Fruit fly (Drosophila melanogaster) whole organism, embryonic: ENCODE data around the gene fwe.

Source experiments
- Abd-B ChIP-seq: fragments of 200-800 bp; sonication (Bioruptor generic); optimal IDR thresholded peaks from 2 replicates; lab custom pipeline; 2018; ENCODE audit warnings: missing biosample characterization, mild to moderate bottlenecking, missing genetic modification characterization, moderate library complexity
- Ada2b ChIP-seq: fragments of 200-800 bp; sonication (Bioruptor generic); IDR thresholded peaks from 2 replicates; pipeline ENCODE4 v1.3.6; 2022; ENCODE audit warnings: missing biosample characterization, missing genetic modification characterization
- Atf6 ChIP-seq: fragments of 200-800 bp; sonication (Bioruptor generic); IDR thresholded peaks from 2 replicates; pipeline ENCODE4 v1.3.6; 2022; ENCODE audit warnings: missing biosample characterization, missing genetic modification characterization
- B-H2 ChIP-seq: fragments of 200-800 bp; sonication (Bioruptor generic); optimal IDR thresholded peaks from 2 replicates; lab custom pipeline; 2018; ENCODE audit warnings: missing biosample characterization, mild to moderate bottlenecking, missing genetic modification characterization
- CG10274 ChIP-seq: fragments of 200-800 bp; sonication (Bioruptor generic); optimal IDR thresholded peaks from 3 replicates; lab custom pipeline; 2017; ENCODE audit warnings: missing biosample characterization, mild to moderate bottlenecking, missing genetic modification characterization
- CG10321 ChIP-seq: fragments of 200-800 bp; sonication (Bioruptor generic); IDR thresholded peaks from 2 replicates; pipeline ENCODE4 v1.3.6; 2022; ENCODE audit warnings: missing biosample characterization, missing genetic modification characterization
- CG13287 ChIP-seq: fragments of 200-800 bp; sonication (Bioruptor generic); IDR thresholded peaks from 2 replicates; pipeline ENCODE4 v1.3.6; 2022; ENCODE audit warnings: missing biosample characterization, missing genetic modification characterization; ENCODE audit not compliant: partially characterized antibody
- CG13624 ChIP-seq: fragments of 200-800 bp; sonication (Bioruptor generic); optimal IDR thresholded peaks from 2 replicates; lab custom pipeline; 2016; ENCODE audit warnings: missing biosample characterization, missing genetic modification characterization
- CG15269 ChIP-seq: fragments of 200-800 bp; sonication (Bioruptor generic); optimal IDR thresholded peaks from 2 replicates; lab custom pipeline; 2018; ENCODE audit warnings: missing biosample characterization, mild to moderate bottlenecking, missing genetic modification characterization, moderate library complexity
- CG1602 ChIP-seq: fragments of 200-800 bp; sonication (Bioruptor generic); optimal IDR thresholded peaks from 3 replicates; lab custom pipeline; 2016; ENCODE audit warnings: missing biosample characterization, missing genetic modification characterization
- CG16813 ChIP-seq: fragments of 200-800 bp; sonication (Bioruptor generic); IDR thresholded peaks from 3 replicates; pipeline ENCODE4 v1.3.6; 2022; ENCODE audit warnings: missing biosample characterization, missing genetic modification characterization; ENCODE audit not compliant: partially characterized antibody
- CG17359 ChIP-seq: fragments of 200-800 bp; sonication (Bioruptor generic); optimal IDR thresholded peaks from 3 replicates; lab custom pipeline; 2018; ENCODE audit warnings: missing biosample characterization, mild to moderate bottlenecking, missing genetic modification characterization, moderate library complexity
- CG18476 ChIP-seq: fragments of 200-800 bp; sonication (Bioruptor generic); optimal IDR thresholded peaks from 2 replicates; lab custom pipeline; 2016; ENCODE audit warnings: missing biosample characterization, mild to moderate bottlenecking, missing genetic modification characterization
- CG2199 ChIP-seq: fragments of 200-800 bp; sonication (Bioruptor generic); IDR thresholded peaks from 3 replicates; pipeline ENCODE4 v1.3.6; 2022; ENCODE audit warnings: missing biosample characterization, missing genetic modification characterization
- CG3163 ChIP-seq: fragments of 200-800 bp; sonication (Bioruptor generic); optimal IDR thresholded peaks from 3 replicates; lab custom pipeline; 2016; ENCODE audit warnings: missing biosample characterization, missing genetic modification characterization
- CG4282 ChIP-seq: fragments of 200-800 bp; sonication (Bioruptor generic); optimal IDR thresholded peaks from 2 replicates; lab custom pipeline; 2016; ENCODE audit warnings: missing biosample characterization, missing genetic modification characterization
- CG4328 ChIP-seq: fragments of 200-800 bp; sonication (Bioruptor generic); optimal IDR thresholded peaks from 3 replicates; lab custom pipeline; 2017; ENCODE audit warnings: missing biosample characterization, missing genetic modification reagents, missing genetic modification characterization
- CG4730 ChIP-seq: fragments of 200-800 bp; sonication (Bioruptor generic); IDR thresholded peaks from 2 replicates; pipeline ENCODE4 v1.3.6; 2022; ENCODE audit warnings: missing biosample characterization, missing genetic modification characterization
- CG6683 ChIP-seq: fragments of 200-800 bp; sonication (Bioruptor generic); optimal IDR thresholded peaks from 2 replicates; lab custom pipeline; 2017; ENCODE audit warnings: missing biosample characterization, mild to moderate bottlenecking, missing genetic modification characterization, missing genetic modification reagents
- CG6689 ChIP-seq: fragments of 200-800 bp; sonication (Bioruptor generic); IDR thresholded peaks from 2 replicates; pipeline ENCODE4 v1.3.6; 2022; ENCODE audit warnings: missing biosample characterization, missing genetic modification characterization
- CG9817 ChIP-seq: fragments of 200-800 bp; sonication (Bioruptor generic); optimal IDR thresholded peaks from 2 replicates; lab custom pipeline; 2018; ENCODE audit warnings: missing biosample characterization, mild to moderate bottlenecking, missing genetic modification characterization, moderate library complexity
- Dbx ChIP-seq: fragments of 200-800 bp; sonication (Bioruptor generic); IDR thresholded peaks from 3 replicates; pipeline ENCODE4 v1.3.6; 2022; ENCODE audit warnings: missing biosample characterization, missing genetic modification characterization
- Dref ChIP-seq: fragments of 200-800 bp; sonication (Bioruptor generic); IDR thresholded peaks from 2 replicates; pipeline ENCODE4 v1.3.6; 2022; ENCODE audit warnings: missing biosample characterization, missing genetic modification characterization
- Gsc ChIP-seq: fragments of 200-800 bp; sonication (Bioruptor generic); IDR thresholded peaks from 2 replicates; pipeline ENCODE4 v1.3.6; 2022; ENCODE audit warnings: missing biosample characterization, missing genetic modification characterization
- HLH54F ChIP-seq: fragments of 200-800 bp; sonication (Bioruptor generic); optimal IDR thresholded peaks from 3 replicates; lab custom pipeline; 2016; ENCODE audit warnings: missing biosample characterization, missing genetic modification characterization
- Max ChIP-seq: fragments of 200-800 bp; sonication (Bioruptor generic); optimal IDR thresholded peaks from 2 replicates; lab custom pipeline; 2016; ENCODE audit warnings: missing biosample characterization, mild to moderate bottlenecking, missing genetic modification characterization
- Myb ChIP-seq: fragments of 200-800 bp; sonication (Bioruptor generic); optimal IDR thresholded peaks from 2 replicates; lab custom pipeline; 2016; ENCODE audit warnings: missing biosample characterization, missing genetic modification characterization
- Nf-YB ChIP-seq: fragments of 200-800 bp; sonication (Bioruptor generic); optimal IDR thresholded peaks from 3 replicates; lab custom pipeline; 2019; ENCODE audit warnings: missing biosample characterization, mild to moderate bottlenecking, missing genetic modification characterization, moderate library complexity
- Rx ChIP-seq: fragments of 200-800 bp; sonication (Bioruptor generic); IDR thresholded peaks from 2 replicates; pipeline ENCODE4 v1.3.6; 2022; ENCODE audit warnings: missing biosample characterization, missing genetic modification characterization
- Scr ChIP-seq: fragments of 200-800 bp; sonication (Bioruptor generic); IDR thresholded peaks from 2 replicates; pipeline ENCODE4 v1.3.6; 2022; ENCODE audit warnings: missing biosample characterization, missing genetic modification characterization; ENCODE audit not compliant: partially characterized antibody
- abd-A ChIP-seq: fragments of 200-800 bp; sonication (Bioruptor generic); optimal IDR thresholded peaks from 3 replicates; lab custom pipeline; 2019; ENCODE audit warnings: missing biosample characterization, mild to moderate bottlenecking, missing genetic modification characterization, moderate library complexity
- az2 ChIP-seq: fragments of 200-800 bp; sonication (Bioruptor generic); optimal IDR thresholded peaks from 3 replicates; lab custom pipeline; 2016; ENCODE audit warnings: missing biosample characterization, missing genetic modification characterization
- bab2 ChIP-seq: fragments of 200-800 bp; sonication (Bioruptor generic); optimal IDR thresholded peaks from 2 replicates; lab custom pipeline; 2016; ENCODE audit warnings: missing biosample characterization, missing genetic modification characterization
- chinmo ChIP-seq: fragments of 200-800 bp; sonication (Bioruptor generic); IDR thresholded peaks from 4 replicates; pipeline ENCODE4 v1.3.6; 2022; ENCODE audit warnings: missing biosample characterization, missing genetic modification characterization; ENCODE audit not compliant: partially characterized antibody
- chn ChIP-seq: fragments of 200-800 bp; sonication (Bioruptor generic); optimal IDR thresholded peaks from 2 replicates; lab custom pipeline; 2016; ENCODE audit warnings: missing biosample characterization, missing genetic modification characterization
- fd3F ChIP-seq: fragments of 200-800 bp; sonication (Bioruptor generic); optimal IDR thresholded peaks from 2 replicates; lab custom pipeline; 2018; ENCODE audit warnings: missing biosample characterization, mild to moderate bottlenecking, missing genetic modification characterization, moderate library complexity
- fru ChIP-seq: fragments of >200 bp; optimal IDR thresholded peaks from 2 replicates; lab custom pipeline; 2017
- kah ChIP-seq: fragments of 200-800 bp; sonication (Bioruptor generic); optimal IDR thresholded peaks from 2 replicates; lab custom pipeline; 2018; ENCODE audit warnings: missing biosample characterization, mild to moderate bottlenecking, missing genetic modification characterization
- ken ChIP-seq: fragments of 200-800 bp; sonication (Bioruptor generic); IDR thresholded peaks from 3 replicates; pipeline ENCODE4 v1.3.6; 2022; ENCODE audit warnings: missing biosample characterization, missing genetic modification characterization
- nerfin-1 ChIP-seq: fragments of 200-800 bp; sonication (Bioruptor generic); optimal IDR thresholded peaks from 3 replicates; lab custom pipeline; 2019; ENCODE audit warnings: missing biosample characterization, mild to moderate bottlenecking, missing genetic modification characterization, moderate library complexity
- nerfin-2 ChIP-seq: fragments of 200-800 bp; sonication (Bioruptor generic); IDR thresholded peaks from 2 replicates; pipeline ENCODE4 v1.3.6; 2022; ENCODE audit warnings: missing biosample characterization, missing genetic modification characterization; ENCODE audit not compliant: partially characterized antibody
- oc ChIP-seq: fragments of 200-800 bp; sonication (Bioruptor generic); optimal IDR thresholded peaks from 2 replicates; lab custom pipeline; 2018; ENCODE audit warnings: missing biosample characterization, mild to moderate bottlenecking, missing genetic modification characterization, moderate library complexity
- p53 ChIP-seq: fragments of 200-800 bp; sonication (Bioruptor generic); optimal IDR thresholded peaks from 2 replicates; lab custom pipeline; 2016; ENCODE audit warnings: missing biosample characterization, missing genetic modification characterization
- sens ChIP-seq: fragments of 200-800 bp; sonication (Bioruptor generic); peaks from one replicate; lab custom pipeline; 2016; ENCODE audit warnings: missing biosample characterization, missing genetic modification characterization
- sima ChIP-seq: fragments of 200-800 bp; sonication (Bioruptor generic); optimal IDR thresholded peaks from 2 replicates; lab custom pipeline; 2016; ENCODE audit warnings: missing biosample characterization, missing genetic modification characterization
- sr ChIP-seq: fragments of 200-800 bp; sonication (Bioruptor generic); IDR thresholded peaks from 3 replicates; pipeline ENCODE4 v1.3.6; 2022; ENCODE audit warnings: missing biosample characterization, missing genetic modification characterization
- stwl ChIP-seq: fragments of 200-800 bp; sonication (Bioruptor generic); optimal IDR thresholded peaks from 3 replicates; lab custom pipeline; 2018; ENCODE audit warnings: missing biosample characterization, mild to moderate bottlenecking, missing genetic modification characterization, moderate library complexity
- sug ChIP-seq: fragments of 200-800 bp; optimal IDR thresholded peaks from 2 replicates; lab custom pipeline; 2019; ENCODE audit warnings: missing biosample characterization, mild to moderate bottlenecking, missing genetic modification characterization, moderate library complexity
- trem ChIP-seq: fragments of 200-800 bp; optimal IDR thresholded peaks from 3 replicates; lab custom pipeline; 2019; ENCODE audit warnings: missing biosample characterization, mild to moderate bottlenecking, missing genetic modification characterization, moderate library complexity

The fwe gene

dm6 chr3L:15826985-15827635 is 10.9 kb upstream of the fwe start (continued):
- TF ChIP-seq Scr, result peak; percentile 10; the same call in 1 of the 2 replicates
- TF ChIP-seq Atf6 (GFP tag; lab: Robert Waterston, UW), result peak; percentile 62
- TF ChIP-seq Nf-YB (GFP tag; lab: Kevin White, UChicago), result peak; percentile 69
- peak; percentile 27 for TF ChIP-seq CG1602
- peak; percentile 57 for TF ChIP-seq Max (GFP tag; lab: Kevin White, UChicago)
- peak; percentile 45 for TF ChIP-seq Myb
- peak; percentile 90 for TF ChIP-seq B-H2 (GFP tag; lab: Kevin White, UChicago)
- no peak for TF ChIP-seq CG16813
- peak; percentile 3 for TF ChIP-seq p53
- TF ChIP-seq CG6683, result peak; percentile 74
- peak; percentile 80 for TF ChIP-seq CG17359 (tag; lab: Kevin White, UChicago)
- no peak for TF ChIP-seq Rx (GFP tag; lab: Robert Waterston, UW)
- peak; percentile 53 for TF ChIP-seq CG18476 (GFP tag; lab: Kevin White, UChicago)
- peak; percentile 58 for TF ChIP-seq nerfin-1
- peak; percentile 52 for TF ChIP-seq CG13624 (GFP tag; lab: Kevin White, UChicago)
- peak; percentile 74 for TF ChIP-seq CG10274 (GFP tag; lab: Kevin White, UChicago)
- peak; percentile 40; the same call in 1 of the 3 replicates for TF ChIP-seq CG2199 (GFP tag; lab: Robert Waterston, UW)
- TF ChIP-seq Dref, result no peak
- no peak for TF ChIP-seq chinmo
- TF ChIP-seq kah (GFP tag; lab: Kevin White, UChicago), result peak; percentile 55
- TF ChIP-seq sug, result peak; percentile 87
- TF ChIP-seq CG4328, result peak; percentile 90
- 0 out of 2 replicates have a peak, but pooled peaks have one; percentile 45 for TF ChIP-seq CG13287 (GFP tag; lab: Robert Waterston, UW)
- peak; percentile 77 for TF ChIP-seq CG6689 (GFP tag; lab: Robert Waterston, UW)
- no peak for TF ChIP-seq CG3163 (GFP tag; lab: Kevin White, UChicago)
- TF ChIP-seq nerfin-2 (GFP tag; lab: Robert Waterston, UW), result 0 out of 2 replicates have a peak, but pooled peaks have one; percentile 3
- TF ChIP-seq CG4730 (GFP tag; lab: Robert Waterston, UW), result peak; percentile 30; the same call in 1 of the 2 replicates
- TF ChIP-seq sr (GFP tag; lab: Robert Waterston, UW), result 0 out of 3 replicates have a peak, but pooled peaks have one; percentile 39
- peak; percentile 74 for TF ChIP-seq sens
- peak; percentile 68; the same call in 2 of the 3 replicates for TF ChIP-seq Dbx (GFP tag; lab: Robert Waterston, UW)
- no peak for TF ChIP-seq fru (lab: Kevin White, UChicago)
- peak; percentile 58 for TF ChIP-seq Abd-B
- TF ChIP-seq CG15269, result peak; percentile 92
- peak; percentile 81 for TF ChIP-seq fd3F
- peak; percentile 40 for TF ChIP-seq HLH54F (GFP tag; lab: Kevin White, UChicago)
- no peak for TF ChIP-seq sima
- no peak for TF ChIP-seq Gsc (GFP tag; lab: Robert Waterston, UW)
- TF ChIP-seq abd-A (tag; lab: Kevin White, UChicago), result no peak
- peak; percentile 78 for TF ChIP-seq CG9817 (tag; lab: Kevin White, UChicago)
- TF ChIP-seq chn (GFP tag; lab: Kevin White, UChicago), result peak; percentile 38
- peak; percentile 54 for TF ChIP-seq CG4282 (GFP tag; lab: Kevin White, UChicago)
- peak; percentile 68 for TF ChIP-seq az2
- peak; percentile 35 for TF ChIP-seq bab2
- TF ChIP-seq Ada2b (GFP tag; lab: Robert Waterston, UW), result peak; percentile 51
- TF ChIP-seq ken (GFP tag; lab: Robert Waterston, UW), result peak; percentile 40; the same call in 2 of the 3 replicates
- peak; percentile 11 for TF ChIP-seq trem (tag; lab: Kevin White, UChicago)
- no peak for TF ChIP-seq oc (tag; lab: Kevin White, UChicago)
- TF ChIP-seq CG10321 (GFP tag; lab: Robert Waterston, UW), result no peak
- no peak for TF ChIP-seq stwl (tag; lab: Kevin White, UChicago)
